Fruit fly (Drosophila melanogaster): ENCODE data around the gene Pih1D1.

Gene Pih1D1

dm6 chr2L:12721794-12722315, at the start of gene Pih1D1:
TSS of gene Pih1D1 (minus strand) at chr2L:12721843.
- TF ChIP-seq topi (GFP tag; optimal IDR thresholded peaks at IDR 0.05) (peak; percentile 95), spab (GFP tag; optimal IDR thresholded peaks at IDR 0.05) (peak; percentile 89), CG3919 (GFP tag; optimal IDR thresholded peaks at IDR 0.05) (peak; percentile 96), Sox102F (GFP tag; optimal IDR thresholded peaks at IDR 0.05) (peak; percentile 85), CG6276 (GFP tag; optimal IDR thresholded peaks at IDR 0.05) (peak; percentile 94), Sox15 (GFP tag; optimal IDR thresholded peaks at IDR 0.05) (peak; percentile 96), dac (GFP tag; optimal IDR thresholded peaks at IDR 0.05) (peak; percentile 94), CG6792 (GFP tag; optimal IDR thresholded peaks at IDR 0.05) (peak; percentile 90), Blimp-1 (GFP tag; optimal IDR thresholded peaks at IDR 0.05) (peak; percentile 88), CG31627 (GFP tag; optimal IDR thresholded peaks at IDR 0.05) (peak; percentile 97), Ets21C (GFP tag; optimal IDR thresholded peaks at IDR 0.05) (peak; percentile 95), CG1621 (tag; optimal IDR thresholded peaks at IDR 0.05) (peak; percentile 80), esn (GFP tag; optimal IDR thresholded peaks at IDR 0.05) (peak; percentile 96), fkh (GFP tag; optimal IDR thresholded peaks at IDR 0.05) (no peak), lz (GFP tag; optimal IDR thresholded peaks at IDR 0.05) (peak; percentile 96), Hr38 (GFP tag; optimal IDR thresholded peaks at IDR 0.05) (peak; percentile 73), CG6163 (GFP tag; IDR thresholded peaks at IDR 0.05) (peak; percentile 96), CG11294 (GFP tag; IDR thresholded peaks at IDR 0.05) (peak; percentile 97), CG34406 (GFP tag; optimal IDR thresholded peaks at IDR 0.05) (peak; percentile 93), fd59A (GFP tag; optimal IDR thresholded peaks at IDR 0.05) (peak; percentile 92), CG6854 (GFP tag; optimal IDR thresholded peaks at IDR 0.05) (peak; percentile 49), CG8632 (GFP tag; optimal IDR thresholded peaks at IDR 0.05) (peak; percentile 91), Eip93F (GFP tag; optimal IDR thresholded peaks at IDR 0.05) (peak; percentile 74), Gug (GFP tag; IDR thresholded peaks at IDR 0.05) (peak; percentile 97), pdm3 (GFP tag; optimal IDR thresholded peaks at IDR 0.05) (peak; percentile 96), CG32006 (GFP tag; optimal IDR thresholded peaks at IDR 0.05) (peak; percentile 98), dsx (GFP tag; optimal IDR thresholded peaks at IDR 0.05; ENCODE audit: poor library complexity, severe bottlenecking) (peak; percentile 89), salr (GFP tag; optimal IDR thresholded peaks at IDR 0.05) (peak; percentile 86 to 97), CG7368 (GFP tag; optimal IDR thresholded peaks at IDR 0.05) (peak; percentile 84), CG10631 (GFP tag; optimal IDR thresholded peaks at IDR 0.05) (peak; percentile 97), Hr39 (GFP tag; optimal IDR thresholded peaks at IDR 0.05) (peak; percentile 97), CG15336 (GFP tag; IDR thresholded peaks at IDR 0.05) (peak; percentile 94), CG10669 (GFP tag; optimal IDR thresholded peaks at IDR 0.05) (peak; percentile 95), achi (GFP tag; optimal IDR thresholded peaks at IDR 0.05) (peak; percentile 94), svp (GFP tag) (peak; percentile 97), fd85E (GFP tag; optimal IDR thresholded peaks at IDR 0.05) (peak; percentile 71), Ets96B (tag; optimal IDR thresholded peaks at IDR 0.05) (peak; percentile 94), vri (GFP tag; optimal IDR thresholded peaks at IDR 0.05) (peak; percentile 73), cyc (GFP tag; optimal IDR thresholded peaks at IDR 0.05) (peak; percentile 94), Met (GFP tag; optimal IDR thresholded peaks at IDR 0.05) (peak; percentile 95), CG11762 (GFP tag; optimal IDR thresholded peaks at IDR 0.05; ENCODE audit: insufficient read depth) (peak; percentile 95), CG6808 (GFP tag; optimal IDR thresholded peaks at IDR 0.05) (peak; percentile 92), Eip78C (GFP tag) (peak; percentile 99), Hr4 (GFP tag; optimal IDR thresholded peaks at IDR 0.05) (peak; percentile 97), CG16779 (tag; optimal IDR thresholded peaks at IDR 0.05) (peak; percentile 86), CG8319 (GFP tag; optimal IDR thresholded peaks at IDR 0.05) (peak; percentile 94), eg (GFP tag; IDR thresholded peaks at IDR 0.05) (peak; percentile 96), net (GFP tag; optimal IDR thresholded peaks at IDR 0.05) (peak; percentile 89), OdsH (GFP tag; optimal IDR thresholded peaks at IDR 0.05) (peak; percentile 97), Lpt (GFP tag; optimal IDR thresholded peaks at IDR 0.05) (peak; percentile 93), CG8119 (GFP tag; IDR thresholded peaks at IDR 0.05) (peak; percentile 97), Eip75B (GFP tag; optimal IDR thresholded peaks at IDR 0.05) (peak; percentile 94)

Data from whole organism, prepupa.